Worm (Caenorhabditis elegans) whole organism, young adult: ENCODE results near the gene ndub-2.
A peak's percentile ranks its signal among the peaks of the same experiment; 100 is the strongest.

Experiments
- B0019.2 ChIP-seq: fragments of 200-800 bp; sonication (Bioruptor generic); conservative IDR thresholded peaks from 2 replicates; pipeline ENCODE4 v1.3.6; 2022; ENCODE audit warnings: missing genetic modification reagents, missing genetic modification characterization, missing compliant biosample characterization
- B0035.1 ChIP-seq: sonication (generic microtip); optimal IDR thresholded peaks from 2 replicates; lab custom pipeline; 2016; ENCODE audit warnings: missing genetic modification characterization, mild to moderate bottlenecking, missing compliant biosample characterization, missing genotype, missing genetic modification reagents
- C06A6.2 ChIP-seq: fragments of 200-800 bp; sonication (Bioruptor generic); conservative IDR thresholded peaks from 2 replicates; pipeline ENCODE4 v1.3.6; 2022; ENCODE audit warnings: missing genetic modification characterization, missing compliant biosample characterization
- D2030.7 ChIP-seq: fragments of 200-800 bp; sonication (Bioruptor generic); IDR thresholded peaks from 2 replicates; pipeline ENCODE4 v1.3.6; 2022; ENCODE audit warnings: missing genetic modification reagents, missing genetic modification characterization, missing compliant biosample characterization
- K11D2.4 ChIP-seq: fragments of 200-800 bp; sonication (Bioruptor generic); IDR thresholded peaks from 2 replicates; pipeline ENCODE4 v1.3.6; 2022; ENCODE audit warnings: missing genetic modification reagents, missing genetic modification characterization, missing compliant biosample characterization
- ZK185.1 ChIP-seq: sonication (generic microtip); optimal IDR thresholded peaks from 2 replicates; lab custom pipeline; 2016; ENCODE audit warnings: mild to moderate bottlenecking, missing genetic modification characterization, missing compliant biosample characterization; ENCODE audit not compliant: poor library complexity, severe bottlenecking
- ama-1 ChIP-seq, 3 experiments: fragments of 150-350 bp in 1 of 3; sonication (generic microtip) in 2 of 3; optimal IDR thresholded peaks; 2 replicates each; lab custom pipeline; 2014 to 2018; ENCODE audit warnings: missing biosample characterization in 2 of 3, missing genetic modification characterization in 2 of 3, missing genetic modification reagents in 2 of 3
- aptf-2 ChIP-seq: fragments of 200-800 bp; sonication (Bioruptor generic); conservative IDR thresholded peaks from 2 replicates; pipeline ENCODE4 v1.3.6; 2022; ENCODE audit warnings: missing genetic modification reagents, missing genetic modification characterization, missing compliant biosample characterization
- athp-1 ChIP-seq: sonication (generic microtip); optimal IDR thresholded peaks from 2 replicates; lab custom pipeline; 2017; ENCODE audit warnings: mild to moderate bottlenecking, missing genetic modification characterization, missing compliant biosample characterization
- attf-6 ChIP-seq: fragments of 200-800 bp; sonication (Bioruptor generic); IDR thresholded peaks from 2 replicates; pipeline ENCODE4 v1.3.6; 2022; ENCODE audit warnings: missing genetic modification reagents, missing genetic modification characterization, missing compliant biosample characterization
- cebp-1 ChIP-seq, 2 experiments: fragments of 200-800 bp in 1 of 2; sonication (Bioruptor generic) in 1 of 2; sonication (generic microtip) in 1 of 2; IDR thresholded peaks in 1 of 2; optimal IDR thresholded peaks in 1 of 2; 2 replicates each; pipeline versions ENCODE4 v1.3.6 to Lab custom; 2017 to 2022; ENCODE audit warnings: missing compliant biosample characterization in 2 of 2, missing genetic modification characterization in 2 of 2, mild to moderate bottlenecking in 1 of 2, missing genetic modification reagents in 1 of 2, moderate library complexity in 1 of 2
- ceh-100 ChIP-seq: fragments of 200-800 bp; sonication (Bioruptor generic); IDR thresholded peaks from 2 replicates; pipeline ENCODE4 v1.3.6; 2022; ENCODE audit warnings: missing genetic modification reagents, missing genetic modification characterization, missing compliant biosample characterization
- ceh-27 ChIP-seq: fragments of 200-800 bp; sonication (Bioruptor generic); optimal IDR thresholded peaks from 2 replicates; lab custom pipeline; 2018; ENCODE audit warnings: mild to moderate bottlenecking, missing genetic modification characterization, moderate library complexity, missing compliant biosample characterization
- ceh-79 ChIP-seq: sonication (generic microtip); optimal IDR thresholded peaks from 2 replicates; lab custom pipeline; 2017; ENCODE audit warnings: mild to moderate bottlenecking, missing genetic modification characterization, missing compliant biosample characterization
- dox-1 ChIP-seq: fragments of 200-800 bp; sonication (Bioruptor generic); IDR thresholded peaks from 2 replicates; pipeline ENCODE4 v1.3.6; 2022; ENCODE audit warnings: missing genetic modification reagents, missing genetic modification characterization, missing compliant biosample characterization
- dpl-1 ChIP-seq: fragments of 150-350 bp; optimal IDR thresholded peaks from 2 replicates; lab custom pipeline; 2014; ENCODE audit warnings: missing biosample characterization, missing genetic modification reagents, missing genetic modification characterization
- ekl-4 ChIP-seq: fragments of 200-800 bp; sonication (Bioruptor generic); IDR thresholded peaks from 2 replicates; pipeline ENCODE4 v1.3.6; 2022; ENCODE audit warnings: missing genetic modification reagents, missing genetic modification characterization, missing compliant biosample characterization
- fkh-3 ChIP-seq: sonication (generic microtip); optimal IDR thresholded peaks from 2 replicates; lab custom pipeline; 2016; ENCODE audit warnings: mild to moderate bottlenecking, missing genetic modification characterization, missing compliant biosample characterization
- him-1 ChIP-seq: sonication (generic microtip); optimal IDR thresholded peaks from 2 replicates; lab custom pipeline; 2016; ENCODE audit warnings: missing genotype, missing genetic modification reagents, missing genetic modification characterization, missing compliant biosample characterization
- hmg-20 ChIP-seq: fragments of 200-800 bp; sonication (Bioruptor generic); IDR thresholded peaks from 2 replicates; pipeline ENCODE4 v1.3.6; 2022; ENCODE audit warnings: missing genetic modification reagents, missing genetic modification characterization, missing compliant biosample characterization
- lin-26 ChIP-seq: fragments of 200-800 bp; sonication (Bioruptor generic); IDR thresholded peaks from 2 replicates; pipeline ENCODE4 v1.3.6; 2022; ENCODE audit warnings: missing genetic modification reagents, missing genetic modification characterization, missing compliant biosample characterization
- lin-35 ChIP-seq, 3 experiments: fragments of 150-350 bp in 2 of 3; sonication (generic microtip) in 1 of 3; optimal IDR thresholded peaks; 2 replicates each; lab custom pipeline; 2014 to 2018; ENCODE audit warnings: missing biosample characterization in 3 of 3, missing genetic modification characterization in 3 of 3, missing genetic modification reagents in 3 of 3
- lin-40 ChIP-seq: sonication (generic microtip); optimal IDR thresholded peaks from 2 replicates; lab custom pipeline; 2016; ENCODE audit warnings: missing genetic modification characterization, mild to moderate bottlenecking, missing compliant biosample characterization, missing genotype, missing genetic modification reagents
- madf-10 ChIP-seq: sonication (generic microtip); optimal IDR thresholded peaks from 2 replicates; lab custom pipeline; 2016; ENCODE audit warnings: mild to moderate bottlenecking, missing genetic modification characterization, missing compliant biosample characterization
- mcd-1 ChIP-seq: fragments of 200-800 bp; sonication (Bioruptor generic); IDR thresholded peaks from 2 replicates; pipeline ENCODE4 v1.3.6; 2022; ENCODE audit warnings: missing genetic modification reagents, missing genetic modification characterization, missing compliant biosample characterization
- mel-28 ChIP-seq: sonication (generic microtip); optimal IDR thresholded peaks from 2 replicates; lab custom pipeline; 2016; ENCODE audit warnings: borderline replicate concordance, mild to moderate bottlenecking, missing genetic modification characterization, missing compliant biosample characterization
- mxl-1 ChIP-seq: sonication (generic microtip); optimal IDR thresholded peaks from 2 replicates; lab custom pipeline; 2016; ENCODE audit warnings: missing genetic modification characterization, missing compliant biosample characterization
- nfyb-1 ChIP-seq: fragments of 200-800 bp; sonication (Bioruptor generic); IDR thresholded peaks from 2 replicates; pipeline ENCODE4 v1.3.6; 2022; ENCODE audit warnings: missing genetic modification reagents, missing genetic modification characterization, missing compliant biosample characterization
- nhr-27 ChIP-seq: fragments of 200-800 bp; sonication (Bioruptor generic); optimal IDR thresholded peaks from 2 replicates; lab custom pipeline; 2018; ENCODE audit warnings: mild to moderate bottlenecking, missing genetic modification characterization, moderate library complexity, missing compliant biosample characterization
- nhr-90 ChIP-seq: sonication (generic microtip); optimal IDR thresholded peaks from 2 replicates; lab custom pipeline; 2016; ENCODE audit warnings: missing genotype, mild to moderate bottlenecking, missing genetic modification characterization, missing compliant biosample characterization
- pbrm-1 ChIP-seq: fragments of 200-800 bp; sonication (Bioruptor generic); IDR thresholded peaks from 2 replicates; pipeline ENCODE4 v1.3.6; 2022; ENCODE audit warnings: missing genetic modification reagents, missing genetic modification characterization, missing compliant biosample characterization
- repo-1 ChIP-seq: sonication (generic microtip); optimal IDR thresholded peaks from 2 replicates; lab custom pipeline; 2017; ENCODE audit warnings: mild to moderate bottlenecking, missing genetic modification characterization, missing compliant biosample characterization
- sea-2 ChIP-seq: fragments of 200-800 bp; sonication (Bioruptor generic); IDR thresholded peaks from 2 replicates; pipeline ENCODE4 v1.3.6; 2022; ENCODE audit warnings: missing genetic modification characterization, missing compliant biosample characterization
- snpc-1.1 ChIP-seq: sonication (generic microtip); optimal IDR thresholded peaks from 2 replicates; lab custom pipeline; 2017; ENCODE audit warnings: missing genetic modification characterization, mild to moderate bottlenecking, missing compliant biosample characterization, antibody characterized with exemption, moderate library complexity, missing genotype, missing genetic modification reagents; ENCODE audit not compliant: insufficient read depth
- tlf-1 ChIP-seq: fragments of 200-800 bp; sonication (Bioruptor generic); optimal IDR thresholded peaks from 2 replicates; lab custom pipeline; 2018; ENCODE audit warnings: mild to moderate bottlenecking, missing genetic modification characterization, missing compliant biosample characterization
- unc-62 ChIP-seq: fragments of 150-350 bp; optimal IDR thresholded peaks from 2 replicates; lab custom pipeline; 2014; ENCODE audit warnings: missing biosample characterization, missing genetic modification reagents, missing genetic modification characterization
- ztf-26 ChIP-seq: sonication (generic microtip); optimal IDR thresholded peaks from 2 replicates; lab custom pipeline; 2017; ENCODE audit warnings: missing genetic modification characterization, missing compliant biosample characterization

ndub-2 gene

ce11 chrII:8960414-8960813 is 35.8 kb upstream of the ndub-2 start, which contains the start of gene cal-2:
Gene cal-2 (plus strand): TSS chrII:8960714.
- TF ChIP-seq mcd-1 (GFP tag; lab: Robert Waterston, UW) (no peak), ceh-27 (GFP tag; lab: Kevin White, UChicago) (no peak), tlf-1 (GFP tag; lab: Kevin White, UChicago) (no peak), B0019.2 (no peak), repo-1 (tag; lab: Kevin White, UChicago) (no peak), ceh-100 (GFP tag; lab: Robert Waterston, UW) (no peak), aptf-2 (GFP tag; lab: Robert Waterston, UW) (no peak), athp-1 (tag; lab: Kevin White, UChicago) (no peak), B0035.1 (no peak), nhr-90 (tag; lab: Kevin White, UChicago) (no peak), snpc-1.1 (tag; lab: Kevin White, UChicago) (no peak), ZK185.1 (no peak)

- TF ChIP-seq sea-2 (GFP tag; lab: Robert Waterston, UW) (no peak), nfyb-1 (GFP tag; lab: Robert Waterston, UW) (no peak), lin-35 (GFP tag; optimal IDR thresholded peaks at IDR 0.05; lab: Kevin White, UChicago) (no peak), lin-40 (tag; lab: Kevin White, UChicago) (no peak), dpl-1 (GFP tag; lab: Kevin White, UChicago) (no peak), ekl-4 (GFP tag; lab: Robert Waterston, UW) (no peak), madf-10 (tag; lab: Kevin White, UChicago) (no peak), lin-26 (no peak), hmg-20 (GFP tag; lab: Robert Waterston, UW) (no peak), mxl-1 (tag; lab: Kevin White, UChicago) (no peak), ceh-79 (tag; lab: Kevin White, UChicago) (no peak), ztf-26 (no peak), unc-62 (GFP tag; lab: Kevin White, UChicago) (no peak), ama-1 (optimal IDR thresholded peaks at IDR 0.05; lab: Kevin White, UChicago) (no peak), ama-1 (GFP tag; optimal IDR thresholded peaks at IDR 0.05; lab: Kevin White, UChicago) (no peak), him-1 (tag; lab: Kevin White, UChicago) (no peak), K11D2.4 (GFP tag; lab: Robert Waterston, UW) (no peak), mel-28 (no peak), fkh-3 (no peak)
- TF ChIP-seq, all 124 proteins: peak for 0
Observed at ce11 chrII:8961450-8961849, 34.7 kb upstream of the ndub-2 start.

ce11 chrII:8962206-8962605 is 34.0 kb upstream of the ndub-2 start:
- TF ChIP-seq dox-1 (GFP tag; lab: Robert Waterston, UW) (peak; percentile 39; the same call in 1 of the 2 replicates), cebp-1 (GFP tag; IDR thresholded peaks at IDR 0.05; lab: Robert Waterston, UW) (no peak), cebp-1 (tag; optimal IDR thresholded peaks at IDR 0.05; lab: Kevin White, UChicago) (peak; percentile 2), D2030.7 (GFP tag; lab: Robert Waterston, UW) (no peak), ekl-4 (GFP tag; lab: Robert Waterston, UW) (no peak), pbrm-1 (GFP tag; lab: Robert Waterston, UW) (no peak), lin-35 (GFP tag; optimal IDR thresholded peaks at IDR 0.05; lab: Kevin White, UChicago) (no peak), mel-28 (no peak), C06A6.2 (GFP tag; lab: Robert Waterston, UW) (no peak), ama-1 (optimal IDR thresholded peaks at IDR 0.05; lab: Kevin White, UChicago) (no peak), ama-1 (GFP tag; optimal IDR thresholded peaks at IDR 0.05; lab: Kevin White, UChicago) (peak in 1 of 2 experiments; percentile 0), attf-6 (GFP tag; lab: Robert Waterston, UW) (no peak), nhr-27 (no peak)
